Fruit fly (Drosophila melanogaster): ENCODE measurements around the gene e.
A peak's percentile ranks its signal among the peaks of the same experiment; 100 is the strongest.

The e gene

dm6 chr3R:21181957-21182356 is 55.0 kb downstream of the e start:
- TF ChIP-seq noc (tag; optimal IDR thresholded peaks at IDR 0.05), result peak; percentile 14

- TF ChIP-seq noc (tag; optimal IDR thresholded peaks at IDR 0.05), result peak; percentile 77
Observed at dm6 chr3R:21180391-21180796, 56.6 kb downstream of the e start.

Data from whole organism, larva.